Fruit fly (Drosophila melanogaster): ENCODE data around the gene CG33325.

dm6 chr3R:8658688-8659087 is 21.1 kb downstream of the CG33325 start:
- TF ChIP-seq D1 (tag; optimal IDR thresholded peaks at IDR 0.05), result no peak
- no peak for TF ChIP-seq CG15710 (tag; optimal IDR thresholded peaks at IDR 0.05)
- 0 out of 2 replicates have a peak, but pooled peaks have one; percentile 42 for TF ChIP-seq CG12605 (GFP tag; IDR thresholded peaks at IDR 0.05)
- TF ChIP-seq gl (tag; optimal IDR thresholded peaks at IDR 0.05), result no peak
- no peak for TF ChIP-seq CG32121 (GFP tag; IDR thresholded peaks at IDR 0.05)
- TF ChIP-seq Snoo (tag; optimal IDR thresholded peaks at IDR 0.05), result no peak
- no peak for TF ChIP-seq CG34367 (tag; optimal IDR thresholded peaks at IDR 0.05)
- TF ChIP-seq CG14655 (GFP tag; optimal IDR thresholded peaks at IDR 0.05), result no peak
- TF ChIP-seq EcR (GFP tag; optimal IDR thresholded peaks at IDR 0.05), result peak; percentile 7
- no peak for TF ChIP-seq CG8159 (tag; optimal IDR thresholded peaks at IDR 0.05)

All from whole organism, pupa.